Worm (Caenorhabditis elegans) whole organism, L2 larva: ENCODE data around the gene srg-36.

Experiments
- C34F6.9 ChIP-seq: fragments of 150-350 bp; optimal IDR thresholded peaks from 2 replicates; lab custom pipeline; 2014; ENCODE audit warnings: missing biosample characterization, missing genetic modification characterization
- R02D3.7 ChIP-seq: fragments of 150-350 bp; optimal IDR thresholded peaks from 2 replicates; lab custom pipeline; 2014; ENCODE audit warnings: missing biosample characterization, missing genetic modification characterization
- ZK546.5 ChIP-seq: sonication (generic microtip); optimal IDR thresholded peaks from 2 replicates; lab custom pipeline; 2017; ENCODE audit warnings: missing biosample characterization, missing genetic modification characterization
- alr-1 ChIP-seq: fragments of 150-350 bp; optimal IDR thresholded peaks from 2 replicates; lab custom pipeline; 2014; ENCODE audit warnings: missing biosample characterization, missing genetic modification characterization
- ama-1 ChIP-seq: fragments of 150-350 bp; optimal IDR thresholded peaks from 2 replicates; lab custom pipeline; 2018; ENCODE audit warnings: inconsistent platforms
- blmp-1 ChIP-seq: sonication (generic microtip); optimal IDR thresholded peaks from 2 replicates; lab custom pipeline; 2017; ENCODE audit warnings: missing genetic modification characterization, mild to moderate bottlenecking, missing compliant biosample characterization, antibody characterized with exemption, moderate library complexity; ENCODE audit not compliant: insufficient read depth
- ceh-16 ChIP-seq: fragments of 150-350 bp; optimal IDR thresholded peaks from 2 replicates; lab custom pipeline; 2014; ENCODE audit warnings: missing biosample characterization, missing genetic modification characterization
- ceh-82 ChIP-seq: fragments of 150-350 bp; optimal IDR thresholded peaks from 2 replicates; lab custom pipeline; 2014; ENCODE audit warnings: missing biosample characterization, missing genetic modification characterization
- crh-2 ChIP-seq: sonication (generic microtip); optimal IDR thresholded peaks from 2 replicates; lab custom pipeline; 2017; ENCODE audit warnings: missing biosample characterization, missing genetic modification characterization
- dmd-4 ChIP-seq: sonication (generic microtip); optimal IDR thresholded peaks from 2 replicates; lab custom pipeline; 2017; ENCODE audit warnings: missing biosample characterization, missing genetic modification characterization
- elt-1 ChIP-seq: fragments of 150-350 bp; optimal IDR thresholded peaks from 2 replicates; lab custom pipeline; 2014; ENCODE audit warnings: missing biosample characterization, missing genetic modification characterization
- fos-1 ChIP-seq: fragments of 150-350 bp; optimal IDR thresholded peaks from 2 replicates; lab custom pipeline; 2014; ENCODE audit warnings: missing biosample characterization, missing genetic modification characterization
- gmeb-1 ChIP-seq: fragments of 150-350 bp; optimal IDR thresholded peaks from 2 replicates; lab custom pipeline; 2014; ENCODE audit warnings: missing biosample characterization, missing genetic modification characterization
- lin-11 ChIP-seq: fragments of 150-350 bp; sonication (generic microtip); optimal IDR thresholded peaks from 2 replicates; lab custom pipeline; 2014; ENCODE audit warnings: missing biosample characterization, missing genetic modification characterization, inconsistent platforms, mixed read lengths
- lin-13 ChIP-seq: fragments of 150-350 bp; optimal IDR thresholded peaks from 2 replicates; lab custom pipeline; 2014; ENCODE audit warnings: missing biosample characterization, missing genetic modification reagents, missing genetic modification characterization
- lsy-2 ChIP-seq, 2 experiments: fragments of 150-350 bp in 1 of 2; sonication (generic microtip) in 1 of 2; optimal IDR thresholded peaks; 2 replicates each; lab custom pipeline; 2014 to 2017; ENCODE audit warnings: missing biosample characterization in 2 of 2, missing genetic modification characterization in 2 of 2
- mab-5 ChIP-seq: fragments of 150-350 bp; optimal IDR thresholded peaks from 2 replicates; lab custom pipeline; 2014; ENCODE audit warnings: missing biosample characterization, missing genetic modification characterization
- mbf-1 ChIP-seq: sonication (generic microtip); optimal IDR thresholded peaks from 2 replicates; lab custom pipeline; 2017; ENCODE audit warnings: missing biosample characterization, missing genetic modification characterization
- mdl-1 ChIP-seq, 2 experiments: fragments of 150-350 bp in 1 of 2; sonication (generic microtip) in 1 of 2; optimal IDR thresholded peaks; 2 replicates each; lab custom pipeline; 2017; ENCODE audit warnings: missing biosample characterization in 2 of 2, missing genetic modification characterization in 2 of 2
- nhr-12 ChIP-seq: fragments of 150-350 bp; optimal IDR thresholded peaks from 2 replicates; lab custom pipeline; 2014; ENCODE audit warnings: missing biosample characterization, missing genetic modification characterization
- nhr-129 ChIP-seq: fragments of 150-350 bp; optimal IDR thresholded peaks from 2 replicates; lab custom pipeline; 2014; ENCODE audit warnings: missing biosample characterization, missing genetic modification characterization
- nhr-21 ChIP-seq: fragments of 150-350 bp; optimal IDR thresholded peaks from 2 replicates; lab custom pipeline; 2014; ENCODE audit warnings: missing biosample characterization, missing genetic modification characterization
- nhr-23 ChIP-seq: fragments of 150-350 bp; optimal IDR thresholded peaks from 2 replicates; lab custom pipeline; 2014; ENCODE audit warnings: missing biosample characterization, missing genetic modification reagents, missing genetic modification characterization
- nhr-237 ChIP-seq: fragments of 150-350 bp; optimal IDR thresholded peaks from 2 replicates; lab custom pipeline; 2014; ENCODE audit warnings: missing biosample characterization, missing genetic modification characterization
- nhr-25 ChIP-seq: fragments of 150-350 bp; sonication (generic microtip); optimal IDR thresholded peaks from 3 replicates; lab custom pipeline; 2014; ENCODE audit warnings: missing biosample characterization, missing genetic modification characterization
- nhr-6 ChIP-seq: fragments of 150-350 bp; optimal IDR thresholded peaks from 2 replicates; lab custom pipeline; 2014; ENCODE audit warnings: missing biosample characterization, missing genetic modification characterization
- nhr-77 ChIP-seq: fragments of 150-350 bp; optimal IDR thresholded peaks from 2 replicates; lab custom pipeline; 2014; ENCODE audit warnings: missing biosample characterization, missing genetic modification characterization
- peb-1 ChIP-seq: fragments of 150-350 bp; optimal IDR thresholded peaks from 2 replicates; lab custom pipeline; 2014; ENCODE audit warnings: missing biosample characterization, missing genetic modification characterization
- sem-4 ChIP-seq: fragments of 150-350 bp; optimal IDR thresholded peaks from 2 replicates; lab custom pipeline; 2014; ENCODE audit warnings: missing biosample characterization, missing genetic modification reagents, missing genetic modification characterization
- skn-1 ChIP-seq: sonication (generic microtip); optimal IDR thresholded peaks from 2 replicates; lab custom pipeline; 2017; ENCODE audit warnings: missing biosample characterization, missing genetic modification characterization
- sma-3 ChIP-seq: sonication (generic microtip); optimal IDR thresholded peaks from 2 replicates; lab custom pipeline; 2016; ENCODE audit warnings: missing genetic modification reagents, missing genetic modification characterization, missing compliant biosample characterization
- sma-9 ChIP-seq, 2 experiments: fragments of 150-350 bp in 1 of 2; sonication (generic microtip) in 1 of 2; optimal IDR thresholded peaks; 2 replicates each; lab custom pipeline; 2014 to 2016; ENCODE audit warnings: missing genetic modification characterization in 2 of 2, mild to moderate bottlenecking in 1 of 2, missing biosample characterization in 1 of 2, missing compliant biosample characterization in 1 of 2, missing genetic modification reagents in 1 of 2, moderate library complexity in 1 of 2
- snpc-4 ChIP-seq: fragments of 150-350 bp; optimal IDR thresholded peaks from 2 replicates; lab custom pipeline; 2014; ENCODE audit warnings: missing biosample characterization, missing genetic modification characterization
- zag-1 ChIP-seq: fragments of 150-350 bp; optimal IDR thresholded peaks from 2 replicates; lab custom pipeline; 2014; ENCODE audit warnings: missing biosample characterization, missing genetic modification characterization
- ztf-1 ChIP-seq: fragments of 200-800 bp; sonication (Bioruptor generic); conservative IDR thresholded peaks from 2 replicates; pipeline ENCODE4 v1.3.6; 2022; ENCODE audit warnings: missing genetic modification characterization, missing compliant biosample characterization
- ztf-11 ChIP-seq: sonication (generic microtip); optimal IDR thresholded peaks from 2 replicates; lab custom pipeline; 2017; ENCODE audit warnings: missing biosample characterization, missing genetic modification characterization

srg-36 gene

ce11 chrX:14206321-14206720 is 27.9 kb downstream of the srg-36 start:
- TF ChIP-seq fos-1 (tag; lab: Kevin White, UChicago) (peak; percentile 67), sem-4 (tag; lab: Kevin White, UChicago) (no peak), crh-2 (tag; lab: Kevin White, UChicago) (no peak), nhr-12 (tag; lab: Kevin White, UChicago) (no peak), nhr-77 (tag; lab: Kevin White, UChicago) (no peak)

DNA sequence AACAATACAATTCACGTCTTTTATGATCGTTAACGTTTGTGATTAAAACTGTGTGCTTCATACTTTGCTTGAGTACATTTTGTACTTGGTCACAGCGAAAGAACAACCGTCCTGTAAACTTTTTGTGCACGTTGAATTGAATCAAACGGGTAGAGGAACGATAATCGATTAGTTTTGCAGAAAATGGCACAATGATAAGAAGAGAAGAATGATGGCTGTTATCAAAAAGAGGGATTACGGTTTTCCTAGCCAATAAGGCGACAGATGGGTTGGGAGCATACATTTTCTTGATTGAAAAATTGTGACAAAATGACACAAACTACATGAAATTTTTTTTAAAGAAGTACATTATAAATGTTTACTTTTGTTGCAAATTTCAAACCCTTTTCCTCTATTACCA is 40.0 kb downstream of the srg-36 start:
- TF ChIP-seq mab-5 (tag; lab: Kevin White, UChicago): no peak
- TF ChIP-seq skn-1 (tag; lab: Kevin White, UChicago): no peak
- TF ChIP-seq lsy-2 (tag; optimal IDR thresholded peaks at IDR 0.05; lab: Kevin White, UChicago): peak in 1 of 2 experiments; percentile 45
- no peak for TF ChIP-seq mbf-1
- TF ChIP-seq ceh-82 (tag; lab: Kevin White, UChicago): no peak
- TF ChIP-seq lin-13: no peak
- TF ChIP-seq R02D3.7 (tag; lab: Kevin White, UChicago): no peak
- TF ChIP-seq C34F6.9 (tag; lab: Kevin White, UChicago): no peak
- no peak for TF ChIP-seq snpc-4 (tag; lab: Kevin White, UChicago)
- TF ChIP-seq dmd-4 (tag; lab: Kevin White, UChicago): no peak
- TF ChIP-seq crh-2 (tag; lab: Kevin White, UChicago): no peak
- no peak for TF ChIP-seq peb-1 (tag; lab: Kevin White, UChicago)
- TF ChIP-seq gmeb-1: peak; percentile 32
- TF ChIP-seq zag-1 (tag; lab: Kevin White, UChicago): no peak
- TF ChIP-seq sma-3 (GFP tag; lab: Kevin White, UChicago): no peak
- TF ChIP-seq blmp-1 (tag; lab: Kevin White, UChicago): no peak
- TF ChIP-seq nhr-6 (tag; lab: Kevin White, UChicago): no peak
- no peak for TF ChIP-seq nhr-12 (tag; lab: Kevin White, UChicago)
- no peak for TF ChIP-seq nhr-23 (tag; lab: Kevin White, UChicago)
- no peak for TF ChIP-seq ztf-1 (GFP tag; lab: Robert Waterston, UW)
- TF ChIP-seq fos-1 (tag; lab: Kevin White, UChicago): peak; percentile 42
- no peak for TF ChIP-seq ZK546.5 (tag; lab: Kevin White, UChicago)
- TF ChIP-seq ama-1 (lab: Kevin White, UChicago): no peak
- TF ChIP-seq alr-1 (tag; lab: Kevin White, UChicago): no peak
- no peak for TF ChIP-seq lin-11
- no peak for TF ChIP-seq ceh-16 (tag; lab: Kevin White, UChicago)
- TF ChIP-seq ztf-11 (tag; lab: Kevin White, UChicago): no peak
- TF ChIP-seq nhr-129: no peak
- TF ChIP-seq mdl-1 (tag; optimal IDR thresholded peaks at IDR 0.05; lab: Kevin White, UChicago): no peak
- TF ChIP-seq nhr-21: no peak
- peak; percentile 72 for TF ChIP-seq sma-9 (GFP tag; optimal IDR thresholded peaks at IDR 0.05; lab: Kevin White, UChicago)
- no peak for TF ChIP-seq sma-9 (tag; optimal IDR thresholded peaks at IDR 0.05; lab: Kevin White, UChicago)

DNA sequence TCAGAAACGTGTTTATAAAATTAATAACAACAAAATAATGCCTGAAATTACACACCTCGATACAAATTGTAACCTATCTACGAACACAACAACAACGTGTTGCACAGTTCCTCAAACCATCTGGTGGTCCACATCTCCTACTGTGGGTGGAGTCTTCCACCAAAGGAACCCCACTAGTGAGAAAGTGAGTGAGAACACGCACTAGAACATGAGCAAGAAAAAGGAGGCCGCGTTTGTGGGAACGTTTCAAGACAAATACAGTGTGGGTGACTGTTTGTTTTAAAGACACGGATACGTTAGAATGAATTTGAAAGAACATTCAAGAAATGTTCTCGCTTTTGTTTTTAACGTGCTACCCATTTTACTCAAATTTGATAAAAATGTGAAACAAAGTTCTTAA is 47.8 kb downstream of the srg-36 start, which contains the start of gene ceh-36:
Gene ceh-36 (minus strand): TSS at position 101 of the 400 bp plus-strand sequence.
- TF ChIP-seq mab-5 (tag; lab: Kevin White, UChicago) (no peak), mdl-1 (tag; optimal IDR thresholded peaks at IDR 0.05; lab: Kevin White, UChicago) (no peak), nhr-237 (tag; lab: Kevin White, UChicago) (no peak), nhr-25 (tag; lab: Kevin White, UChicago) (no peak), nhr-12 (tag; lab: Kevin White, UChicago) (no peak), ama-1 (lab: Kevin White, UChicago) (no peak), sma-3 (GFP tag; lab: Kevin White, UChicago) (no peak), lin-11 (no peak), snpc-4 (tag; lab: Kevin White, UChicago) (no peak), nhr-6 (tag; lab: Kevin White, UChicago) (no peak), ceh-16 (tag; lab: Kevin White, UChicago) (no peak), fos-1 (tag; lab: Kevin White, UChicago) (no peak), zag-1 (tag; lab: Kevin White, UChicago) (no peak), elt-1 (tag; lab: Kevin White, UChicago) (no peak), ztf-11 (tag; lab: Kevin White, UChicago) (no peak), alr-1 (tag; lab: Kevin White, UChicago) (no peak), C34F6.9 (tag; lab: Kevin White, UChicago) (no peak)
